Worm (Caenorhabditis elegans) whole organism, L4 larva: ENCODE data around the gene C06E2.5.

ENCODE experiments used
- F10B5.3 ChIP-seq: sonication (generic microtip); optimal IDR thresholded peaks from 2 replicates; lab custom pipeline; 2016; ENCODE audit warnings: mild to moderate bottlenecking, missing genetic modification characterization, missing compliant biosample characterization
- ceh-20 ChIP-seq: fragments of 200-800 bp; sonication (Bioruptor generic); IDR thresholded peaks from 2 replicates; pipeline ENCODE4 v1.3.6; 2022; ENCODE audit warnings: missing genetic modification reagents, missing genetic modification characterization, missing compliant biosample characterization
- ceh-28 ChIP-seq: fragments of 150-350 bp; optimal IDR thresholded peaks from 2 replicates; lab custom pipeline; 2014; ENCODE audit warnings: missing biosample characterization, missing genetic modification reagents, missing genetic modification characterization
- nhr-6 ChIP-seq: fragments of 150-350 bp; optimal IDR thresholded peaks from 2 replicates; lab custom pipeline; 2014; ENCODE audit warnings: missing biosample characterization, missing genetic modification characterization
- tag-97 ChIP-seq: fragments of 200-800 bp; sonication (Bioruptor generic); IDR thresholded peaks from 2 replicates; pipeline ENCODE4 v1.3.6; 2022; ENCODE audit warnings: missing genetic modification characterization, missing compliant biosample characterization
- unc-62 ChIP-seq, 3 experiments: fragments of 150-350 bp in 1 of 3; sonication (generic microtip); optimal IDR thresholded peaks in 2 of 3; peaks in 1 of 3; 1 replicate in 1 of 3; 2 replicates in 2 of 3; lab custom pipeline; 2014 to 2017; ENCODE audit warnings: missing biosample characterization in 3 of 3, missing genetic modification characterization in 3 of 3, missing genetic modification reagents in 3 of 3, missing genotype in 1 of 3

The C06E2.5 gene

ce11 chrX:8810908-8811307 lies 46.8 kb downstream of the C06E2.5 start, which contains the start of gene R04E5.9 (continued):
- peak; percentile 5 for TF ChIP-seq nhr-6 (tag; lab: Kevin White, UChicago)
- no peak for TF ChIP-seq tag-97 (GFP tag; lab: Robert Waterston, UW)
- peak; percentile 77 for TF ChIP-seq ceh-28 (tag; lab: Kevin White, UChicago)

- TF ChIP-seq F10B5.3 (tag; lab: Kevin White, UChicago) (no peak), unc-62 (GFP tag; optimal IDR thresholded peaks at IDR 0.05 in 1 of 2; lab: Kevin White, UChicago) (peak in 1 of 2 experiments; percentile 97), unc-62 (tag; optimal IDR thresholded peaks at IDR 0.05; lab: Kevin White, UChicago) (no peak), ceh-20 (GFP tag; lab: Robert Waterston, UW) (0 out of 2 replicates have a peak, but pooled peaks have one; percentile 16)
These were observed 49.0 kb downstream of the C06E2.5 start for ce11 chrX:8808740-8809139.
